Fruit fly (Drosophila melanogaster) whole organism, wandering third instar larva: ENCODE data around the gene Aprt.
A peak's percentile ranks its signal among the peaks of the same experiment; 100 is the strongest.

Source experiments
- Abd-B ChIP-seq: fragments of >200 bp; optimal IDR thresholded peaks from 2 replicates; lab custom pipeline; 2017; ENCODE audit warnings: missing biosample characterization, missing genetic modification characterization
- CG32264 ChIP-seq: fragments of 200-800 bp; sonication (Bioruptor generic); optimal IDR thresholded peaks from 2 replicates; lab custom pipeline; 2016; ENCODE audit warnings: missing biosample characterization, missing genetic modification characterization
- CG9705 ChIP-seq: fragments of 200-800 bp; sonication (Bioruptor generic); optimal IDR thresholded peaks from 2 replicates; lab custom pipeline; 2018; ENCODE audit warnings: missing biosample characterization, mild to moderate bottlenecking, missing genetic modification characterization
- CrebA ChIP-seq: fragments of 200-800 bp; sonication (Bioruptor generic); optimal IDR thresholded peaks from 2 replicates; lab custom pipeline; 2016; ENCODE audit warnings: missing biosample characterization, mild to moderate bottlenecking, missing genetic modification characterization, borderline replicate concordance
- Dfd ChIP-seq: fragments of >200 bp; optimal IDR thresholded peaks from 2 replicates; lab custom pipeline; 2017; ENCODE audit warnings: missing biosample characterization, missing genetic modification characterization
- Dif ChIP-seq: fragments of 200-275, 200-300 bp; sonication (Bioruptor generic); optimal IDR thresholded peaks from 2 replicates; lab custom pipeline; 2018; ENCODE audit warnings: missing biosample characterization, missing genetic modification characterization; ENCODE audit not compliant: partially characterized antibody
- GATAd ChIP-seq: sonication (Bioruptor generic); optimal IDR thresholded peaks from 2 replicates; lab custom pipeline; 2016; ENCODE audit warnings: missing biosample characterization, missing genetic modification characterization
- HLH106 ChIP-seq: fragments of 200-800 bp; optimal IDR thresholded peaks from 3 replicates; lab custom pipeline; 2019; ENCODE audit warnings: missing biosample characterization, mild to moderate bottlenecking, missing genetic modification characterization, moderate library complexity
- Hnf4 ChIP-seq: fragments of 200-800 bp; sonication (Bioruptor generic); optimal IDR thresholded peaks from 2 replicates; lab custom pipeline; 2016; ENCODE audit warnings: missing biosample characterization, mild to moderate bottlenecking, missing genetic modification characterization
- Hr78 ChIP-seq: fragments of >200 bp; optimal IDR thresholded peaks from 2 replicates; lab custom pipeline; 2017; ENCODE audit warnings: missing biosample characterization, missing genetic modification characterization
- Hr83 ChIP-seq: fragments of 200-300 bp; sonication (Bioruptor generic); optimal IDR thresholded peaks from 2 replicates; lab custom pipeline; 2016; ENCODE audit warnings: missing biosample characterization, mild to moderate bottlenecking, missing genetic modification characterization, moderate library complexity; ENCODE audit not compliant: poor library complexity, severe bottlenecking
- Jra ChIP-seq: sonication (Bioruptor generic); optimal IDR thresholded peaks from 2 replicates; lab custom pipeline; 2016; ENCODE audit warnings: missing biosample characterization, missing genetic modification characterization
- Mio ChIP-seq: sonication (Bioruptor generic); optimal IDR thresholded peaks from 2 replicates; lab custom pipeline; 2016; ENCODE audit warnings: missing biosample characterization, missing genetic modification characterization
- N ChIP-seq: fragments of >200 bp; optimal IDR thresholded peaks from 2 replicates; lab custom pipeline; 2018; ENCODE audit warnings: missing biosample characterization, missing external identifiers, missing genetic modification characterization
- OdsH ChIP-seq: fragments of 200-800 bp; sonication (Bioruptor generic); optimal IDR thresholded peaks from 2 replicates; lab custom pipeline; 2016; ENCODE audit warnings: missing biosample characterization, mild to moderate bottlenecking, missing genetic modification characterization
- Sp1 ChIP-seq: fragments of 200-800 bp; sonication (Bioruptor generic); optimal IDR thresholded peaks from 3 replicates; lab custom pipeline; 2019; ENCODE audit warnings: missing biosample characterization, mild to moderate bottlenecking, missing genetic modification characterization, moderate library complexity
- Vsx2 ChIP-seq: fragments of 200-300, 225-300 bp; sonication (Bioruptor generic); optimal IDR thresholded peaks from 2 replicates; lab custom pipeline; 2018; ENCODE audit warnings: missing biosample characterization, missing genetic modification characterization; ENCODE audit not compliant: partially characterized antibody
- br ChIP-seq: fragments of 200-800 bp; sonication (Bioruptor generic); optimal IDR thresholded peaks from 2 replicates; lab custom pipeline; 2016; ENCODE audit warnings: missing biosample characterization, missing genetic modification characterization
- dl ChIP-seq, 2 experiments: fragments of 175-275, 200-275 bp in 1 of 2; fragments of 200-275 bp in 1 of 2; sonication (Bioruptor generic); optimal IDR thresholded peaks; lab custom pipeline; 2018; ENCODE audit warnings: mild to moderate bottlenecking in 2 of 2, missing biosample characterization in 2 of 2, missing genetic modification characterization in 2 of 2, moderate library complexity in 2 of 2; ENCODE audit not compliant: partially characterized antibody in 2 of 2, insufficient read depth in 1 of 2
- dmrt93B ChIP-seq: fragments of 200-800 bp; sonication (Bioruptor generic); optimal IDR thresholded peaks from 2 replicates; lab custom pipeline; 2018; ENCODE audit warnings: missing biosample characterization, mild to moderate bottlenecking, missing genetic modification characterization
- dsf ChIP-seq: sonication (Bioruptor generic); optimal IDR thresholded peaks from 2 replicates; lab custom pipeline; 2016; ENCODE audit warnings: missing biosample characterization, missing genetic modification characterization, borderline replicate concordance
- ey ChIP-seq: fragments of 200-800 bp; sonication (Bioruptor generic); optimal IDR thresholded peaks from 2 replicates; lab custom pipeline; 2016; ENCODE audit warnings: missing biosample characterization, missing genetic modification characterization
- foxo ChIP-seq, 2 experiments: fragments of 200-800 bp; sonication (Bioruptor generic); optimal IDR thresholded peaks; 2 replicates in 1 of 2; 3 replicates in 1 of 2; lab custom pipeline; 2016 to 2017; ENCODE audit warnings: missing biosample characterization in 2 of 2, missing genetic modification characterization in 2 of 2
- fru ChIP-seq: fragments of 200-800 bp; sonication (Bioruptor generic); optimal IDR thresholded peaks from 3 replicates; lab custom pipeline; 2016; ENCODE audit warnings: missing biosample characterization, mild to moderate bottlenecking, missing genetic modification characterization
- h ChIP-seq: fragments of 200-800 bp; sonication (Bioruptor generic); optimal IDR thresholded peaks from 3 replicates; lab custom pipeline; 2016; ENCODE audit warnings: missing biosample characterization, mild to moderate bottlenecking, missing genetic modification characterization
- jim ChIP-seq: fragments of 175-275, 200-325 bp; sonication (Bioruptor generic); optimal IDR thresholded peaks from 2 replicates; lab custom pipeline; 2016; ENCODE audit warnings: missing biosample characterization, mild to moderate bottlenecking, missing genetic modification characterization
- lola ChIP-seq: fragments of >200 bp; optimal IDR thresholded peaks from 2 replicates; lab custom pipeline; 2017; ENCODE audit warnings: missing biosample characterization, missing genetic modification characterization
- pan ChIP-seq: fragments of >200 bp; optimal IDR thresholded peaks from 2 replicates; lab custom pipeline; 2017
- rgr ChIP-seq: fragments of 200-800 bp; sonication (Bioruptor generic); optimal IDR thresholded peaks from 3 replicates; lab custom pipeline; 2016; ENCODE audit warnings: missing biosample characterization, mild to moderate bottlenecking, missing genetic modification characterization
- sv ChIP-seq: fragments of 200-800 bp; sonication (Bioruptor generic); optimal IDR thresholded peaks from 3 replicates; lab custom pipeline; 2016; ENCODE audit warnings: missing biosample characterization, missing genetic modification characterization
- usp ChIP-seq: fragments of >200 bp; optimal IDR thresholded peaks from 2 replicates; lab custom pipeline; 2017; ENCODE audit warnings: missing biosample characterization, missing genetic modification characterization
- woc ChIP-seq: sonication (Bioruptor generic); optimal IDR thresholded peaks from 2 replicates; lab custom pipeline; 2016; ENCODE audit warnings: missing biosample characterization, mild to moderate bottlenecking, missing genetic modification characterization

Gene Aprt

DNA sequence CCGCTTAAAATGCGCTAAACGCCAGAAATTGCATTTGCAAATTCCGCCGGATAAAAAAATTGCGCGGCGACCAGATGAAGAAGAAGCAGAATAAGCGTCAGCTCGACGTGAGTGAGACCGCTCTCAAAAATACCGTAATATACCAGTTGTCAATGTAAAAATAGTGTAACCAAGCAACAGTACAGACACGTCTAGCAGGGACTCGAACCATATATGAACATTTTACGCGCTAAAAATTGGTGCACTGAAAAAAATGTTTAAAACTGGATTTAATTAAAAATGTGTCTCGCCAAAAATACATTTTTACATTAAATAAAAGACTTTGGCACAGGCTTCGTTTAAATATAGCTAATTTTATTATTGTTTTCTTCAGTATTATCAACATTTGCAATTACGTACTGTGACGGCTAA lies 8.6 kb downstream of the Aprt start, which contains the start of gene dre4 (continued):
- TF ChIP-seq foxo (GFP tag; optimal IDR thresholded peaks at IDR 0.05; lab: Kevin White, UChicago) (peak in 1 of 2 experiments; percentile 66), dl (GFP tag; optimal IDR thresholded peaks at IDR 0.05; lab: Kevin White, UChicago; ENCODE audit: insufficient read depth in 1 of 2, partially characterized antibody in 2 of 2) (no peak), rgr (GFP tag; lab: Kevin White, UChicago) (peak; percentile 59)

DNA sequence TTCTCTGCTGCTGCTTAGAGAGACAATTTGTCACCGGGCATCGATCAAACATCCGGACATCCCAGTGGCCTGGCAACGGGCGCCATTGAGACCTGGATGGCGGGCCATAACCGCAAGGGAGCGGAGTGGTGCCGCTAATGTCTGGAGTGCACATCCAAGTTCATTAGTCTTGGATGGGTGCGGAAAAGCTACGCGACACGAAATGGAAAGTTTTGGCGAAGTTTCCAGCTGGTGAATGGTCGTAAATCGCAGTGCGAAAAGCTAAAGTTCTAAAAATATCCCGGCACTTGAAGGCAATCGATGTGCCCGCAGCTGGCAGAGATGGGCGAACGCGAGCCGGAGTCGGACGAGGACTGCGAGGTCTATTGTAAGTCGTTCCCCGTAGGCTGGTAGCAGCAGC lies 15.1 kb downstream of the Aprt start, which contains the start of gene CG13924:
Gene CG13924 (plus strand): TSS at position 301 of the 400 bp plus-strand sequence.
- TF ChIP-seq Sp1 (GFP tag; lab: Kevin White, UChicago): no peak
- no peak for TF ChIP-seq ey
- TF ChIP-seq GATAd (GFP tag; lab: Kevin White, UChicago): no peak
- TF ChIP-seq Hr83 (GFP tag; lab: Kevin White, UChicago): no peak
- no peak for TF ChIP-seq Mio (GFP tag; lab: Kevin White, UChicago)
- TF ChIP-seq HLH106 (tag; lab: Kevin White, UChicago): no peak
- TF ChIP-seq CG32264: no peak

DNA sequence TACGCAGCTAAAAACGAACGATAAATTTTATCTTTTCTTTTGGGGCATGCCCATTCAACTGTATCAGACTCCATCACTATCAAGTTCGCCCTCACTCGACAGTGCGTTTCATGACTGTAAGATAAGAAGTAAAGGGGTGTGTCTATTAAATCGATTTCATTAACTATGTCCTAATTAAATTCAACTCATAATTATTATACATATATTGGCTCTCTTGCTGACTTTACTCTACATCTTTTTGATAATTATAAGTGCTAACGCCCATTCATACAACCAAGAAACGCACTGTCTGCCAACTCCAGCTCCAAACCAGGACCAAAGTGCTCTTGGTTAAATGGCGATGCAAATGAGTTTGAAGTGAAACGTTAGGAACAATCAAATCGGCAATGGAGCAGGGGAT lies 16.0 kb downstream of the Aprt start:
- TF ChIP-seq pan (lab: Kevin White, UChicago): no peak
- no peak for TF ChIP-seq Sp1 (GFP tag; lab: Kevin White, UChicago)
- no peak for TF ChIP-seq Vsx2 (GFP tag; lab: Kevin White, UChicago)
- TF ChIP-seq foxo (GFP tag; optimal IDR thresholded peaks at IDR 0.05; lab: Kevin White, UChicago): no peak
- no peak for TF ChIP-seq N (GFP tag; lab: Kevin White, UChicago)
- peak; percentile 13 for TF ChIP-seq OdsH (GFP tag; lab: Kevin White, UChicago)
- TF ChIP-seq CG9705 (GFP tag; lab: Kevin White, UChicago): no peak
- TF ChIP-seq dsf (GFP tag; lab: Kevin White, UChicago): no peak
- peak; percentile 6 for TF ChIP-seq br (GFP tag; lab: Kevin White, UChicago)
- no peak for TF ChIP-seq usp (GFP tag; lab: Kevin White, UChicago)
- peak; percentile 4 for TF ChIP-seq ey
- no peak for TF ChIP-seq Abd-B
- no peak for TF ChIP-seq fru (GFP tag; lab: Kevin White, UChicago)
- TF ChIP-seq CrebA: no peak
- TF ChIP-seq HLH106 (tag; lab: Kevin White, UChicago): peak; percentile 43
- peak; percentile 42 for TF ChIP-seq h (GFP tag; lab: Kevin White, UChicago)
- TF ChIP-seq rgr (GFP tag; lab: Kevin White, UChicago): peak; percentile 28
- TF ChIP-seq woc (GFP tag; lab: Kevin White, UChicago): no peak
- TF ChIP-seq, all 38 proteins: peak for 6

DNA sequence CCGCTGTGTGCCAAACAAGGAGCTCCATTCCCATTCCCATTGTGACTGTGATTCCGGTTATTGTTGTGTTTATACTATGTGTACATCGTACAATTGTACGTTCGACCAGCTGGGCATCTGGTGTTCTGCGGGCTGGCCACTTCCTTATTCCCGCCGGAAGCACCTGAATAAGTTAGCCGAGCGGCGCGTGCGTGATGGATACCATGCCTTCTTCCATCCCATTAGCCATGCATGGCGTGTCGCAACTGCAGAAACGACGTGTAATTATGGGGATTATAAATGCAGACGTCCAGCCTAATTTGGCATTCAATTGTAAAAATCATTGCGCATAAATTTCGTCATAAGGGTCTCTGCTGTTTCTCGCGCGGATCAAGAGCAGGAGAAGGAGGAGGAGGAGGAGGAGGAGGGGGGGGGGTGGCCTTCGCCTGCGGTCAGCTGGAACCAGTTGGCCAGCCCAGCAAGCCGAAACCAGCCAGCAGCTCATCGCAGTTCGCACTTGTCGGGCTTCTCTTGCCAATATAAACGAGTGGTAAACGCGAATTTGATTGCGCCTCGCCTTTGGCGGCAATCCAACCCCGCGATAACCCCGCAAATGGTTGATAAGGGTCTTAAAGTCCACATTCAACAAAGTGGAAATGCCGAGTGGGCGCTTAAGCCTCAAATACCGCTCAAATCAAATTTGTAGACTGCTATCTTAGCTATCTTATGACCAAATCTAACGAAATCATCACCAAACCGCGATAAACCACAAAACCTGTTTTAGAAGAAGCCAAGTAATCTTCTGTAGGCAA lies 18.6 kb downstream of the Aprt start:
- TF ChIP-seq Hnf4 (GFP tag; lab: Kevin White, UChicago) (peak; percentile 65), foxo (GFP tag; optimal IDR thresholded peaks at IDR 0.05; lab: Kevin White, UChicago) (no peak)

DNA sequence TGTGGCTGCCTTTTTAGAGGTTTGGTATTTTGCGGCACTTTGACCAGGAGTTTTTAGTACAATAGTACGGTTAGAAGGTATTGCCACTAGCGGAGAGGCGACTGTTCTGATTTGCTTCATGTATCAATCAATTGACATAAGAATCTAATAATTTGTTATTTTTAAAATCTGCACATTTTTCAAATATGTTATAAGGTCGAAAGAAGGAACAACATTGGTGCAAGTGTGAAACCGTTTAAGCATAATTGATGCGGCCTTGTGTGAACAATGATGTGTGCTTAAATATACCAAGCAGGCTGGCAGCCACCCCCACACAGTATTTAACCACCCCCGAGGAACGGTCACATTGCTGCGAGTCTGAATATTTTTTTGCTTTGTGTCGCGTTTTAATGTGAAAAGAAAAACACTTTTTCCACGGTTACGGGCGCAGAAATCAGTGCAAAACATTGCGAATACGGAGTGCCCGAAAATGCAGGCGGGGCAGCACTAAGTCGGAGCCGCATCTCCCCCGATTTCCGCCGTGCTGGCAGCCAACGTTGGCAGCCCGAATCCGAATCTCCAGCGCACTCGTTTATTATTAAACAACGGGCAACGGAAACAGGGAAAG lies 19.6 kb downstream of the Aprt start, which contains the start of the genes HBS1 and CG12025:
Gene HBS1 (minus strand): TSS at position 120 of the 607 bp plus-strand sequence.
Gene CG12025 (plus strand): TSS at position 310 of the 607 bp plus-strand sequence.
- peak; percentile 71 for TF ChIP-seq HLH106 (tag; lab: Kevin White, UChicago)
- TF ChIP-seq Hr78 (GFP tag; lab: Kevin White, UChicago): peak; percentile 4
- TF ChIP-seq OdsH (GFP tag; lab: Kevin White, UChicago): no peak
- TF ChIP-seq N (GFP tag; lab: Kevin White, UChicago): peak; percentile 53
- TF ChIP-seq GATAd (GFP tag; lab: Kevin White, UChicago): no peak
- peak; percentile 16 for TF ChIP-seq Hnf4 (GFP tag; lab: Kevin White, UChicago)
- no peak for TF ChIP-seq br (GFP tag; lab: Kevin White, UChicago)
- TF ChIP-seq fru (GFP tag; lab: Kevin White, UChicago): peak; percentile 14
- TF ChIP-seq lola (GFP tag; lab: Kevin White, UChicago): no peak
- peak; percentile 45 for TF ChIP-seq CG9705 (GFP tag; lab: Kevin White, UChicago)
- no peak for TF ChIP-seq Mio (GFP tag; lab: Kevin White, UChicago)
- TF ChIP-seq Sp1 (GFP tag; lab: Kevin White, UChicago): peak; percentile 44
- TF ChIP-seq dsf (GFP tag; lab: Kevin White, UChicago): no peak
- no peak for TF ChIP-seq CG32264
- peak; percentile 53 for TF ChIP-seq h (GFP tag; lab: Kevin White, UChicago)
- TF ChIP-seq Hr83 (GFP tag; lab: Kevin White, UChicago): no peak
- no peak for TF ChIP-seq jim (GFP tag; lab: Kevin White, UChicago)
- TF ChIP-seq ey: peak; percentile 55
- peak in 1 of 2 experiments; percentile 59 for TF ChIP-seq foxo (GFP tag; optimal IDR thresholded peaks at IDR 0.05; lab: Kevin White, UChicago)
- peak; percentile 32 for TF ChIP-seq rgr (GFP tag; lab: Kevin White, UChicago)
- TF ChIP-seq dmrt93B: peak; percentile 41
- no peak for TF ChIP-seq usp (GFP tag; lab: Kevin White, UChicago)
- peak; percentile 13 for TF ChIP-seq Jra (GFP tag; lab: Kevin White, UChicago)
- no peak for TF ChIP-seq Dfd
- TF ChIP-seq pan (lab: Kevin White, UChicago): no peak
- TF ChIP-seq Vsx2 (GFP tag; lab: Kevin White, UChicago): no peak
- TF ChIP-seq Dif: no peak
- peak; percentile 66 for TF ChIP-seq woc (GFP tag; lab: Kevin White, UChicago)
- TF ChIP-seq CrebA: no peak
- TF ChIP-seq dl (GFP tag; optimal IDR thresholded peaks at IDR 0.05; lab: Kevin White, UChicago; ENCODE audit: insufficient read depth in 1 of 2, partially characterized antibody in 2 of 2): no peak
- TF ChIP-seq sv (GFP tag; lab: Kevin White, UChicago): peak; percentile 5
- no peak for TF ChIP-seq Abd-B
